Worm (Caenorhabditis elegans) whole organism, late embryonic: ENCODE results near the gene ttc-36.

Experiments
- F13H6.1 ChIP-seq: sonication (generic microtip); optimal IDR thresholded peaks from 2 replicates; lab custom pipeline; 2016; ENCODE audit warnings: missing genetic modification characterization, missing compliant biosample characterization
- ama-1 ChIP-seq: fragments of 150-350 bp; optimal IDR thresholded peaks from 2 replicates; lab custom pipeline; 2014
- ceh-19 ChIP-seq: fragments of 200-800 bp; sonication (Bioruptor generic); optimal IDR thresholded peaks from 2 replicates; lab custom pipeline; 2018; ENCODE audit warnings: mild to moderate bottlenecking, missing genetic modification characterization, missing compliant biosample characterization
- ceh-31 ChIP-seq: sonication (generic microtip); optimal IDR thresholded peaks from 2 replicates; lab custom pipeline; 2016; ENCODE audit warnings: missing genetic modification characterization, missing compliant biosample characterization
- eyg-1 ChIP-seq: sonication (generic microtip); optimal IDR thresholded peaks from 2 replicates; lab custom pipeline; 2016; ENCODE audit warnings: missing genotype, missing genetic modification characterization, missing compliant biosample characterization
- fkh-10 ChIP-seq: fragments of 150-350 bp; optimal IDR thresholded peaks from 2 replicates; lab custom pipeline; 2014; ENCODE audit warnings: missing biosample characterization, missing genetic modification reagents, missing genetic modification characterization
- ref-2 ChIP-seq: sonication (generic microtip); optimal IDR thresholded peaks from 2 replicates; lab custom pipeline; 2016; ENCODE audit warnings: missing genetic modification characterization, missing compliant biosample characterization

- TF ChIP-seq fkh-10 (GFP tag; lab: Kevin White, UChicago) = no peak
- TF ChIP-seq eyg-1 (tag; lab: Kevin White, UChicago) = no peak
- TF ChIP-seq ama-1 (lab: Kevin White, UChicago) = no peak
- no peak for TF ChIP-seq F13H6.1 (tag; lab: Kevin White, UChicago)
- no peak for TF ChIP-seq ref-2 (tag; lab: Kevin White, UChicago)
- no peak for TF ChIP-seq ceh-19 (GFP tag; lab: Kevin White, UChicago)
- TF ChIP-seq ceh-31 = no peak
These were observed 43.1 kb upstream of the ttc-36 start for ce11 chrII:9986635-9987575.
